Worm (Caenorhabditis elegans) whole organism, L1 larva: ENCODE measurements around the gene hum-5.

Experiments used
- C04F5.9 ChIP-seq: sonication (generic microtip); optimal IDR thresholded peaks from 2 replicates; lab custom pipeline; 2016; ENCODE audit warnings: missing genetic modification characterization, missing compliant biosample characterization
- C16A3.4 ChIP-seq: fragments of 150-350 bp; optimal IDR thresholded peaks from 2 replicates; lab custom pipeline; 2014; ENCODE audit warnings: missing biosample characterization, missing genetic modification characterization
- C34B4.2 ChIP-seq: sonication (generic microtip); optimal IDR thresholded peaks from 2 replicates; lab custom pipeline; 2017; ENCODE audit warnings: mild to moderate bottlenecking, missing genetic modification characterization, missing compliant biosample characterization
- F16B12.6 ChIP-seq: fragments of 150-350 bp; optimal IDR thresholded peaks from 2 replicates; lab custom pipeline; 2014; ENCODE audit warnings: missing biosample characterization, missing genetic modification characterization
- Y116A8C.19 ChIP-seq: sonication (generic microtip); optimal IDR thresholded peaks from 2 replicates; lab custom pipeline; 2016; ENCODE audit warnings: missing compliant biosample characterization, missing genetic modification characterization, borderline replicate concordance
- aha-1 ChIP-seq: fragments of 150-350 bp; optimal IDR thresholded peaks from 2 replicates; lab custom pipeline; 2014; ENCODE audit warnings: missing biosample characterization, missing genetic modification characterization
- alr-1 ChIP-seq: fragments of 200-800 bp; sonication (Bioruptor generic); optimal IDR thresholded peaks from 2 replicates; lab custom pipeline; 2018; ENCODE audit warnings: borderline replicate concordance, mild to moderate bottlenecking, missing genetic modification characterization, missing compliant biosample characterization
- blmp-1 ChIP-seq: fragments of 150-350 bp; optimal IDR thresholded peaks from 2 replicates; lab custom pipeline; 2014; ENCODE audit warnings: missing biosample characterization, missing genetic modification characterization
- ceh-63 ChIP-seq: fragments of 200-800 bp; sonication (Bioruptor generic); optimal IDR thresholded peaks from 2 replicates; lab custom pipeline; 2018; ENCODE audit warnings: mild to moderate bottlenecking, missing genetic modification characterization, missing compliant biosample characterization
- ceh-8 ChIP-seq: fragments of 200-800 bp; sonication (Bioruptor generic); optimal IDR thresholded peaks from 2 replicates; lab custom pipeline; 2018; ENCODE audit warnings: mild to moderate bottlenecking, missing genetic modification characterization, moderate library complexity, missing compliant biosample characterization
- ceh-88 ChIP-seq: fragments of 200-800 bp; sonication (Bioruptor generic); IDR thresholded peaks from 2 replicates; pipeline ENCODE4 v1.3.6; 2022; ENCODE audit warnings: missing genetic modification characterization, missing compliant biosample characterization
- ceh-90 ChIP-seq: sonication (generic microtip); optimal IDR thresholded peaks from 2 replicates; lab custom pipeline; 2016; ENCODE audit warnings: missing genetic modification characterization, missing compliant biosample characterization
- ces-1 ChIP-seq: fragments of 150-350 bp; optimal IDR thresholded peaks from 2 replicates; lab custom pipeline; 2014; ENCODE audit warnings: missing biosample characterization, missing genetic modification reagents, missing genetic modification characterization
- dpl-1 ChIP-seq, 3 experiments: fragments of 150-350 bp in 2 of 3; sonication (generic microtip) in 1 of 3; optimal IDR thresholded peaks; 2 replicates each; lab custom pipeline; 2014 to 2017; ENCODE audit warnings: missing biosample characterization in 3 of 3, missing genetic modification characterization in 3 of 3, missing genetic modification reagents in 3 of 3
- dsc-1 ChIP-seq: sonication (generic microtip); optimal IDR thresholded peaks from 2 replicates; lab custom pipeline; 2016; ENCODE audit warnings: mild to moderate bottlenecking, missing genetic modification characterization, missing compliant biosample characterization
- efl-1 ChIP-seq, 4 experiments: fragments of 150-350 bp; optimal IDR thresholded peaks in 3 of 4; peaks in 1 of 4; 1 replicate in 1 of 4; 2 replicates in 3 of 4; lab custom pipeline; 2014; ENCODE audit warnings: missing biosample characterization in 2 of 4, missing genetic modification characterization in 2 of 4, missing genetic modification reagents in 2 of 4
- elt-3 ChIP-seq, 6 experiments: fragments of 150-350 bp in 1 of 6; sonication (generic microtip); optimal IDR thresholded peaks; 2 replicates each; lab custom pipeline; 2017 to 2018; ENCODE audit warnings: missing biosample characterization in 6 of 6, missing genetic modification characterization in 6 of 6, inconsistent platforms in 1 of 6
- ets-5 ChIP-seq: fragments of 200-800 bp; sonication (Bioruptor generic); IDR thresholded peaks from 2 replicates; pipeline ENCODE4 v1.3.6; 2022; ENCODE audit warnings: missing genetic modification characterization, missing compliant biosample characterization
- fkh-10 ChIP-seq: sonication (generic microtip); optimal IDR thresholded peaks from 2 replicates; lab custom pipeline; 2017; ENCODE audit warnings: missing biosample characterization, missing genetic modification reagents, missing genetic modification characterization
- fkh-4 ChIP-seq: sonication (generic microtip); optimal IDR thresholded peaks from 2 replicates; lab custom pipeline; 2016; ENCODE audit warnings: missing compliant biosample characterization, missing genetic modification characterization, borderline replicate concordance
- fkh-8 ChIP-seq: sonication (generic microtip); optimal IDR thresholded peaks from 2 replicates; lab custom pipeline; 2016; ENCODE audit warnings: mild to moderate bottlenecking, missing genetic modification characterization, missing compliant biosample characterization
- fos-1 ChIP-seq: fragments of 150-350 bp; optimal IDR thresholded peaks from 2 replicates; lab custom pipeline; 2014; ENCODE audit warnings: missing biosample characterization, missing genetic modification characterization
- hlh-17 ChIP-seq: fragments of 200-800 bp; sonication (Bioruptor generic); optimal IDR thresholded peaks from 2 replicates; lab custom pipeline; 2018; ENCODE audit warnings: missing genetic modification characterization, mild to moderate bottlenecking, missing compliant biosample characterization, moderate library complexity, borderline replicate concordance
- hlh-4 ChIP-seq: sonication (generic microtip); optimal IDR thresholded peaks from 2 replicates; lab custom pipeline; 2016; ENCODE audit warnings: mild to moderate bottlenecking, missing genetic modification characterization, missing compliant biosample characterization
- hpl-2 ChIP-seq: fragments of 150-350 bp; optimal IDR thresholded peaks from 2 replicates; lab custom pipeline; 2014; ENCODE audit warnings: missing biosample characterization, missing genetic modification reagents, missing genetic modification characterization
- isw-1 ChIP-seq: fragments of 200-800 bp; sonication (Bioruptor generic); IDR thresholded peaks from 2 replicates; pipeline ENCODE4 v1.3.6; 2022; ENCODE audit warnings: missing genetic modification characterization, missing compliant biosample characterization
- jun-1 ChIP-seq: fragments of 150-350 bp; optimal IDR thresholded peaks from 2 replicates; lab custom pipeline; 2014; ENCODE audit warnings: missing biosample characterization, missing genetic modification reagents, missing genetic modification characterization
- lin-13 ChIP-seq: fragments of 150-350 bp; optimal IDR thresholded peaks from 2 replicates; lab custom pipeline; 2014; ENCODE audit warnings: missing biosample characterization, missing genetic modification reagents, missing genetic modification characterization
- lin-35 ChIP-seq, 2 experiments: fragments of 150-350 bp; optimal IDR thresholded peaks; 2 replicates each; lab custom pipeline; 2014; ENCODE audit warnings: missing biosample characterization in 2 of 2, missing genetic modification characterization in 2 of 2, missing genetic modification reagents in 2 of 2
- lin-39 ChIP-seq: fragments of 150-350 bp; optimal IDR thresholded peaks from 2 replicates; lab custom pipeline; 2014; ENCODE audit warnings: missing biosample characterization, missing genetic modification reagents, missing genetic modification characterization
- mef-2 ChIP-seq: fragments of 150-350 bp; optimal IDR thresholded peaks from 2 replicates; lab custom pipeline; 2014; ENCODE audit warnings: missing biosample characterization, missing genetic modification characterization
- nhr-12 ChIP-seq: sonication (generic microtip); optimal IDR thresholded peaks from 2 replicates; lab custom pipeline; 2017; ENCODE audit warnings: missing biosample characterization, missing genetic modification characterization
- nhr-19 ChIP-seq: fragments of 200-800 bp; sonication (Bioruptor generic); conservative IDR thresholded peaks from 2 replicates; pipeline ENCODE4 v1.3.6; 2022; ENCODE audit warnings: missing genetic modification characterization, missing compliant biosample characterization
- nhr-28 ChIP-seq: fragments of 150-350 bp; optimal IDR thresholded peaks from 2 replicates; lab custom pipeline; 2014; ENCODE audit warnings: missing biosample characterization, missing genetic modification characterization
- nhr-47 ChIP-seq: sonication (generic microtip); optimal IDR thresholded peaks from 2 replicates; lab custom pipeline; 2016; ENCODE audit warnings: mild to moderate bottlenecking, missing genetic modification characterization, moderate library complexity, missing compliant biosample characterization
- nhr-71 ChIP-seq: sonication (generic microtip); optimal IDR thresholded peaks from 2 replicates; lab custom pipeline; 2016; ENCODE audit warnings: mild to moderate bottlenecking, missing genetic modification characterization, moderate library complexity, missing compliant biosample characterization
- nhr-76 ChIP-seq: sonication (generic microtip); optimal IDR thresholded peaks from 2 replicates; lab custom pipeline; 2017; ENCODE audit warnings: missing biosample characterization, missing genetic modification characterization
- nhr-77 ChIP-seq: fragments of 150-350 bp; optimal IDR thresholded peaks from 2 replicates; lab custom pipeline; 2014; ENCODE audit warnings: missing biosample characterization, missing genetic modification characterization
- nhr-84 ChIP-seq: sonication (generic microtip); optimal IDR thresholded peaks from 2 replicates; lab custom pipeline; 2017; ENCODE audit warnings: missing biosample characterization, missing genetic modification characterization
- nhr-85 ChIP-seq: sonication (generic microtip); peaks from one replicate; lab custom pipeline; 2016; ENCODE audit warnings: missing genetic modification characterization, inconsistent platforms, missing compliant biosample characterization
- nhr-90 ChIP-seq: sonication (generic microtip); optimal IDR thresholded peaks from 2 replicates; lab custom pipeline; 2016; ENCODE audit warnings: mild to moderate bottlenecking, missing genetic modification characterization, missing compliant biosample characterization; ENCODE audit not compliant: poor library complexity
- pag-3 ChIP-seq: sonication (generic microtip); optimal IDR thresholded peaks from 2 replicates; lab custom pipeline; 2017; ENCODE audit warnings: missing genetic modification characterization, mild to moderate bottlenecking, missing compliant biosample characterization, antibody characterized with exemption, borderline replicate concordance; ENCODE audit not compliant: insufficient read depth
- pax-3 ChIP-seq: fragments of 200-800 bp; sonication (Bioruptor generic); optimal IDR thresholded peaks from 2 replicates; lab custom pipeline; 2018; ENCODE audit warnings: mild to moderate bottlenecking, missing genetic modification characterization, moderate library complexity, missing compliant biosample characterization
- pqm-1 ChIP-seq: sonication (generic microtip); optimal IDR thresholded peaks from 3 replicates; lab custom pipeline; 2017; ENCODE audit warnings: missing biosample characterization, missing genetic modification characterization
- rnt-1 ChIP-seq: sonication (generic microtip); optimal IDR thresholded peaks from 2 replicates; lab custom pipeline; 2016; ENCODE audit warnings: mild to moderate bottlenecking, missing genetic modification characterization, moderate library complexity, missing compliant biosample characterization
- snpc-4 ChIP-seq: fragments of 150-350 bp; optimal IDR thresholded peaks from 2 replicates; lab custom pipeline; 2014; ENCODE audit warnings: missing biosample characterization, missing genetic modification characterization
- tbx-2 ChIP-seq: sonication (generic microtip); optimal IDR thresholded peaks from 2 replicates; lab custom pipeline; 2016; ENCODE audit warnings: missing genetic modification characterization, missing compliant biosample characterization
- tlp-1 ChIP-seq: fragments of 150-350 bp; optimal IDR thresholded peaks from 2 replicates; lab custom pipeline; 2014; ENCODE audit warnings: missing biosample characterization, missing genetic modification characterization
- unc-62 ChIP-seq: fragments of 150-350 bp; optimal IDR thresholded peaks from 2 replicates; lab custom pipeline; 2014; ENCODE audit warnings: missing biosample characterization, missing genetic modification reagents, missing genetic modification characterization
- unc-98 ChIP-seq: fragments of 200-800 bp; sonication (Bioruptor generic); IDR thresholded peaks from 2 replicates; pipeline ENCODE4 v1.3.6; 2022; ENCODE audit warnings: missing genetic modification characterization, missing compliant biosample characterization
- zag-1 ChIP-seq: fragments of 150-350 bp; optimal IDR thresholded peaks from 2 replicates; lab custom pipeline; 2014; ENCODE audit warnings: missing biosample characterization, missing genetic modification characterization
- ztf-11 ChIP-seq, 2 experiments: sonication (generic microtip); optimal IDR thresholded peaks; 2 replicates each; lab custom pipeline; 2016 to 2017; ENCODE audit warnings: missing genetic modification characterization in 2 of 2, missing biosample characterization in 1 of 2, missing compliant biosample characterization in 1 of 2
- ztf-4 ChIP-seq: fragments of 150-350 bp; optimal IDR thresholded peaks from 2 replicates; lab custom pipeline; 2014; ENCODE audit warnings: missing biosample characterization, missing genetic modification characterization

The hum-5 gene

DNA sequence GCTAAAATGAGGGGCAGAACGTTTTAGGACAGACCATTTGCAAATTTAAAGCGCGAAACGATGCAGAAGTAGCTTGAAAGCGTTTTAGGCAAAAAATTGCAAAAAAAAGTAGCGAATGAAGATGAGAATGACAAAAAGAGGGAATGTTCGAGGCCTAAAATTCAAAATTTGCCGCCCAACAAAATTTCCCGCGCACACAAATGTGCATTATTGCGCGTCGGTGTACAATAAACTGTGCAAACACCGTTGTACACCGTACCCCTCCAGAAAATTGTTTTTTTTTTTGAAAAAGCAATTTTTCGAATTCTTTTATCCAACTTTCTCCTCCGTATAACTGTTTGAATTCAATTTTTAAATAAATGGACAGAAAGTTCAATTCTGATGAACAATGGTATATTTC, 16.8 kb downstream of the hum-5 start, which contains the start of gene snpc-3.4:
Gene snpc-3.4, plus strand, starts transcription at position 237 of the 400 bp plus-strand sequence.
- TF ChIP-seq alr-1 (tag; lab: Kevin White, UChicago) (no peak), ztf-4 (tag; lab: Kevin White, UChicago) (no peak), hlh-4 (tag; lab: Kevin White, UChicago) (no peak), ceh-63 (no peak), C04F5.9 (no peak), hpl-2 (GFP tag; lab: Kevin White, UChicago) (no peak), aha-1 (tag; lab: Kevin White, UChicago) (no peak), lin-13 (peak; percentile 46), ceh-90 (tag; lab: Kevin White, UChicago) (no peak), lin-39 (tag; lab: Kevin White, UChicago) (peak; percentile 5), fkh-4 (tag; lab: Kevin White, UChicago) (no peak), nhr-85 (tag; lab: Kevin White, UChicago) (peak; percentile 86), unc-62 (GFP tag; lab: Kevin White, UChicago) (no peak), tbx-2 (tag; lab: Kevin White, UChicago) (peak; percentile 60), unc-98 (no peak), nhr-77 (peak; percentile 47), C34B4.2 (tag; lab: Kevin White, UChicago) (no peak), C16A3.4 (tag; lab: Kevin White, UChicago) (peak; percentile 81), ets-5 (no peak), pqm-1 (tag; lab: Kevin White, UChicago) (no peak), nhr-12 (tag; lab: Kevin White, UChicago) (no peak), mef-2 (tag; lab: Kevin White, UChicago) (no peak), nhr-90 (tag; lab: Kevin White, UChicago) (peak; percentile 43), ces-1 (no peak), dsc-1 (tag; lab: Kevin White, UChicago) (no peak), dpl-1 (GFP tag; optimal IDR thresholded peaks at IDR 0.05; lab: Kevin White, UChicago) (peak; percentile 90 to 93 (median 91)), rnt-1 (tag; lab: Kevin White, UChicago) (peak; percentile 55), nhr-76 (no peak), nhr-71 (peak; percentile 75), zag-1 (no peak), hlh-17 (GFP tag; lab: Kevin White, UChicago) (no peak), ztf-11 (tag; optimal IDR thresholded peaks at IDR 0.05; lab: Kevin White, UChicago) (peak in 1 of 2 experiments; percentile 22), Y116A8C.19 (tag; lab: Kevin White, UChicago) (no peak), fkh-8 (tag; lab: Kevin White, UChicago) (peak; percentile 57), isw-1 (GFP tag; lab: Robert Waterston, UW) (peak; percentile 44), efl-1 (optimal IDR thresholded peaks at IDR 0.05; lab: Kevin White, UChicago) (peak; percentile 77 to 89), efl-1 (GFP tag; optimal IDR thresholded peaks at IDR 0.05 in 1 of 2; lab: Kevin White, UChicago) (peak; percentile 90 to 98), elt-3 (tag; optimal IDR thresholded peaks at IDR 0.05; lab: Kevin White, UChicago) (peak in 2 of 6 experiments; percentile 57 to 59), nhr-19 (GFP tag; lab: Robert Waterston, UW) (peak; percentile 55), fos-1 (tag; lab: Kevin White, UChicago) (no peak), blmp-1 (tag; lab: Kevin White, UChicago) (peak; percentile 57), tlp-1 (tag; lab: Kevin White, UChicago) (no peak), nhr-47 (tag; lab: Kevin White, UChicago) (peak; percentile 77), pax-3 (tag; lab: Kevin White, UChicago) (no peak), nhr-84 (tag; lab: Kevin White, UChicago) (no peak), ceh-88 (GFP tag; lab: Robert Waterston, UW) (no peak), F16B12.6 (peak; percentile 96), lin-35 (GFP tag; optimal IDR thresholded peaks at IDR 0.05; lab: Kevin White, UChicago) (peak; percentile 89 to 93), nhr-28 (no peak), pag-3 (tag; lab: Kevin White, UChicago) (no peak), snpc-4 (peak; percentile 20), jun-1 (peak; percentile 51), fkh-10 (peak; percentile 36), ceh-8 (GFP tag; lab: Kevin White, UChicago) (no peak)
